Fruit fly (Drosophila melanogaster) whole organism, pupa: ENCODE data around the gene CG13694.

Experiments used
- CG32121 ChIP-seq: fragments of 200-800 bp; sonication (Bioruptor generic); IDR thresholded peaks from 2 replicates; pipeline ENCODE4 v1.3.6; 2022; ENCODE audit warnings: missing biosample characterization, missing genetic modification characterization
- CG9948 ChIP-seq: fragments of 200-800 bp; sonication (Bioruptor generic); optimal IDR thresholded peaks from 2 replicates; lab custom pipeline; 2018; ENCODE audit warnings: missing biosample characterization, mild to moderate bottlenecking, missing genetic modification characterization, moderate library complexity
- Ets98B ChIP-seq: fragments of 200-800 bp; sonication (Bioruptor generic); IDR thresholded peaks from 2 replicates; pipeline ENCODE4 v1.3.6; 2022; ENCODE audit warnings: missing biosample characterization, missing genetic modification characterization
- rn ChIP-seq: fragments of 200-800 bp; sonication (Bioruptor generic); IDR thresholded peaks from 2 replicates; pipeline ENCODE4 v1.3.6; 2022; ENCODE audit warnings: missing biosample characterization, missing genetic modification characterization

DNA sequence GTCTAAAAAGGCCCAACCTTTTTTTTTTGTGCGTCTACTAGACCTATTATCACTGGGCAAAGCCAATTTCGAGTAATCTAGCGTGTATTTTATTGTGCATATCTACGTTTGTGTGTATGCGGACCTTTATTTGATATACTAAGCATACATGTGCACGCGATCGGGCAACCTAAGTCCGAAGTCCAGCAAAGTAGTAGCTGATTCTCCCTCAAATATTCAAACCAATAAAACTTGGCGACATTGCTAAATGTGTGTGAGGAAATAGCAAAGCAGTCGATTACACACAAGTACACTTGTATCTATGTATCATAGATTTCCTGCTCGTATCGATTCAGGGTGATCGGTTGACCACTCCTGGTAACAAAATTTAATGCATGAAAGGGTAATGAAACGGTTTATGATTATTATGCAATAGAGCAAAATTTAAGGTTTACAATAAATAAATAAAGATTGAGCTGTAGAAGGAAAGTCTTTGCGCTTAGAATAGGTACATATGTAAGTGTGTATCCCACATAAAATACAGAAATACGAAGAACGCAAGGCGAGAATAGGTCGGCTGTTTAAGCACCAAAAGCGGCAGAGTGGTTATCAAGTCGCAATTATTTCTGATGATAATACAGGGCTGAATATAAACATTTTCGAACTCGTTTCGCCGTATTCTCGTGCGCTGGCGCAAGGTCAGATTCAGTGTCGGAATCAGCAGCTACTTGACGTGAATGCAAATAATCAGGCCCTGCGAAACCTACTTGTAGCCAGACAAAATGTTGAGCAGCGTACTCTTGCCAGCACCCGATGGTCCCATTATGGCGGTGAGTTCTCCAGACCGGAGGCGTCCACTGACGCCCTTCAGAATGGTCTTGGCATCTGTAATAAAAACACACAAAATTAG, 9.3 kb upstream of the CG13694 start:
- no peak for TF ChIP-seq rn (GFP tag; lab: Robert Waterston, UW)
- TF ChIP-seq Ets98B (GFP tag; lab: Robert Waterston, UW) = no peak
- TF ChIP-seq CG32121 = no peak
- no peak for TF ChIP-seq CG9948 (tag; lab: Kevin White, UChicago)
